Worm (Caenorhabditis elegans): Measurements from ENCODE around the gene gtf-2A2.
A peak's percentile ranks its signal among the peaks of the same experiment; 100 is the strongest.

The gtf-2A2 gene

DNA sequence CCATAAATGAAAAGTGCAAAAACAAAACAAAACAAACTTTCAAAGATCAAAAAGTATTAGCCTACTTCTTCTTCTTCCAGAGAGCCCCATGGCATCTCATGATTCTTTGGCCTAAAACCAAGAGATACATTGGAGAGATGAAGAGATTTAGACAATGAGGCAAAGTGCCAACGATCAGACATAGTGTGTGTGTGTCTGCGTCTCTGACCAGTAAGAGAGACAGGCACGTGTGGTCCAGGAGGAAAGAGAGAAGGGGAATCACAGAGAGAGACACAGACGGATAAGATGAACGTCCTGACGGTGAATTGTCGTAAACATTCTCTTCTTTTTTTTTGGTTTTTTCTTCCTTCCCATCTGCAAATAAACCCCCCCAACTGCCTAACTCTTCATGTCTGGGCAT lies 41.1 kb upstream of the gtf-2A2 start (continued):
- TF ChIP-seq daf-16 (GFP tag; optimal IDR thresholded peaks at IDR 0.05), result peak in 1 of 2 experiments; percentile 76
- TF ChIP-seq daf-16 (tag; optimal IDR thresholded peaks at IDR 0.05), result peak; percentile 76
- TF ChIP-seq zag-1 (tag; optimal IDR thresholded peaks at IDR 0.05), result peak; percentile 62
- TF ChIP-seq lim-7 (GFP tag; IDR thresholded peaks at IDR 0.05), result no peak
- peak; percentile 62 for TF ChIP-seq ztf-7 (tag; optimal IDR thresholded peaks at IDR 0.05)
- TF ChIP-seq unc-39 (tag; optimal IDR thresholded peaks at IDR 0.05), result no peak
- peak in 1 of 2 experiments; percentile 100 for TF ChIP-seq unc-62 (GFP tag; optimal IDR thresholded peaks at IDR 0.05 in 1 of 2)
- peak; percentile 85 for TF ChIP-seq unc-62 (tag; optimal IDR thresholded peaks at IDR 0.05)
- TF ChIP-seq hif-1 (tag; optimal IDR thresholded peaks at IDR 0.05), result peak; percentile 22 to 88
- TF ChIP-seq ceh-44 (GFP tag; IDR thresholded peaks at IDR 0.05), result no peak
- peak; percentile 59 for TF ChIP-seq cey-2 (tag; optimal IDR thresholded peaks at IDR 0.05; ENCODE audit: borderline replicate concordance, insufficient read depth)
- TF ChIP-seq lin-38 (GFP tag; IDR thresholded peaks at IDR 0.05), result peak; percentile 35; the same call in 1 of the 2 replicates
- TF ChIP-seq lsy-2 (tag; optimal IDR thresholded peaks at IDR 0.05), result peak; percentile 84 to 95
- TF ChIP-seq zfp-3 (GFP tag; conservative IDR thresholded peaks at IDR 0.05), result 0 out of 2 replicates have a peak, but pooled peaks have one; percentile 18
- TF ChIP-seq T26A8.4 (GFP tag; IDR thresholded peaks at IDR 0.05), result peak; percentile 75; the same call in 1 of the 2 replicates
- TF ChIP-seq nhr-28 (tag; optimal IDR thresholded peaks at IDR 0.05), result peak; percentile 91
- no peak for TF ChIP-seq T20F7.1 (GFP tag; optimal IDR thresholded peaks at IDR 0.05)
- TF ChIP-seq nhr-6 (tag; optimal IDR thresholded peaks at IDR 0.05), result peak; percentile 95
- peak; percentile 98 for TF ChIP-seq aha-1 (tag)
- no peak for TF ChIP-seq lin-29 (GFP tag; IDR thresholded peaks at IDR 0.05)
- TF ChIP-seq fkh-10 (GFP tag; optimal IDR thresholded peaks at IDR 0.05), result peak; percentile 92
- TF ChIP-seq daf-19 (GFP tag; conservative IDR thresholded peaks at IDR 0.05), result no peak
- peak; percentile 88 for TF ChIP-seq ceh-20 (GFP tag; IDR thresholded peaks at IDR 0.05)
- TF ChIP-seq mxl-3 (GFP tag; optimal IDR thresholded peaks at IDR 0.05), result peak; percentile 99
- peak; percentile 98 for TF ChIP-seq dve-1 (tag; optimal IDR thresholded peaks at IDR 0.05; ENCODE audit: insufficient read depth)
- TF ChIP-seq lin-13 (GFP tag; optimal IDR thresholded peaks at IDR 0.05), result peak; percentile 56
- TF ChIP-seq hlh-11 (tag; optimal IDR thresholded peaks at IDR 0.05), result peak; percentile 98
- TF ChIP-seq aly-2 (tag; optimal IDR thresholded peaks at IDR 0.05), result no peak
- TF ChIP-seq dpl-1 (GFP tag; optimal IDR thresholded peaks at IDR 0.05), result peak; percentile 70
- 0 out of 2 replicates have a peak, but pooled peaks have one; percentile 9 for TF ChIP-seq saeg-2 (GFP tag; IDR thresholded peaks at IDR 0.05)
- peak; percentile 63 for TF ChIP-seq nhr-25 (tag; optimal IDR thresholded peaks at IDR 0.05; ENCODE audit: borderline replicate concordance, insufficient read depth)
- no peak for TF ChIP-seq F10B5.3 (tag; optimal IDR thresholded peaks at IDR 0.05)
- 0 out of 2 replicates have a peak, but pooled peaks have one; percentile 47 for TF ChIP-seq madf-9 (GFP tag; conservative IDR thresholded peaks at IDR 0.05)
- TF ChIP-seq egl-43 (GFP tag; IDR thresholded peaks at IDR 0.05), result peak; percentile 75; the same call in 1 of the 2 replicates
- TF ChIP-seq lin-15B (tag; optimal IDR thresholded peaks at IDR 0.05), result no peak
- peak; percentile 92 for TF ChIP-seq hmg-1.1 (GFP tag; IDR thresholded peaks at IDR 0.05)
- peak; percentile 94 for TF ChIP-seq mep-1 (tag; optimal IDR thresholded peaks at IDR 0.05)
- peak; percentile 71; the same call in 1 of the 2 replicates for TF ChIP-seq D1046.2 (GFP tag; IDR thresholded peaks at IDR 0.05)
- no peak for TF ChIP-seq fos-1 (tag; optimal IDR thresholded peaks at IDR 0.05)
- TF ChIP-seq nhr-48 (tag; optimal IDR thresholded peaks at IDR 0.05), result peak; percentile 85
- TF ChIP-seq mdl-1 (tag; optimal IDR thresholded peaks at IDR 0.05), result peak; percentile 99 to 100
- peak; percentile 3 for TF ChIP-seq pqm-1 (tag; optimal IDR thresholded peaks at IDR 0.05)
- peak; percentile 97 for TF ChIP-seq nhr-11 (tag; optimal IDR thresholded peaks at IDR 0.05)
- peak; percentile 100 for TF ChIP-seq hlh-30 (tag; optimal IDR thresholded peaks at IDR 0.05; ENCODE audit: insufficient read depth)
- peak; percentile 94 for TF ChIP-seq tra-1 (GFP tag; IDR thresholded peaks at IDR 0.05)
- no peak for TF ChIP-seq vab-7 (GFP tag; IDR thresholded peaks at IDR 0.05)
